Fruit fly (Drosophila melanogaster) whole organism, embryonic: ENCODE results near the gene CG2772.

Experiments used
- Adf1 ChIP-seq: fragments of 200-800 bp; sonication (Bioruptor generic); IDR thresholded peaks from 2 replicates; pipeline ENCODE4 v1.3.6; 2022; ENCODE audit warnings: missing biosample characterization, missing genetic modification characterization
- Atf6 ChIP-seq: fragments of 200-800 bp; sonication (Bioruptor generic); IDR thresholded peaks from 2 replicates; pipeline ENCODE4 v1.3.6; 2022; ENCODE audit warnings: missing biosample characterization, missing genetic modification characterization
- Bgb ChIP-seq: fragments of 200-800 bp; sonication (Bioruptor generic); IDR thresholded peaks from 2 replicates; pipeline ENCODE4 v1.3.6; 2022; ENCODE audit warnings: missing biosample characterization, missing genetic modification characterization; ENCODE audit not compliant: partially characterized antibody
- CG10147 ChIP-seq: fragments of 200-800 bp; sonication (Bioruptor generic); optimal IDR thresholded peaks from 2 replicates; lab custom pipeline; 2019; ENCODE audit warnings: missing biosample characterization, mild to moderate bottlenecking, missing genetic modification characterization, moderate library complexity
- CG10321 ChIP-seq: fragments of 200-800 bp; sonication (Bioruptor generic); IDR thresholded peaks from 2 replicates; pipeline ENCODE4 v1.3.6; 2022; ENCODE audit warnings: missing biosample characterization, missing genetic modification characterization
- CG10543 ChIP-seq: fragments of 200-800 bp; sonication (Bioruptor generic); optimal IDR thresholded peaks from 3 replicates; lab custom pipeline; 2017; ENCODE audit warnings: missing biosample characterization, mild to moderate bottlenecking, missing genetic modification characterization, moderate library complexity
- CG11398 ChIP-seq: fragments of 200-800 bp; sonication (Bioruptor generic); optimal IDR thresholded peaks from 2 replicates; lab custom pipeline; 2016; ENCODE audit warnings: missing biosample characterization, missing genetic modification characterization
- CG11456 ChIP-seq: fragments of 200-800 bp; sonication (Bioruptor generic); IDR thresholded peaks from 3 replicates; pipeline ENCODE4 v1.3.6; 2022; ENCODE audit warnings: missing biosample characterization, missing genetic modification characterization
- CG11560 ChIP-seq: fragments of 200-800 bp; sonication (Bioruptor generic); IDR thresholded peaks from 3 replicates; pipeline ENCODE4 v1.3.6; 2022; ENCODE audit warnings: missing biosample characterization, missing genetic modification characterization
- CG11723 ChIP-seq: fragments of 200-800 bp; sonication (Bioruptor generic); optimal IDR thresholded peaks from 2 replicates; lab custom pipeline; 2017; ENCODE audit warnings: missing biosample characterization, mild to moderate bottlenecking, missing genetic modification characterization
- CG12236 ChIP-seq: fragments of 200-800 bp; sonication (Bioruptor generic); optimal IDR thresholded peaks from 2 replicates; lab custom pipeline; 2016; ENCODE audit warnings: missing biosample characterization, missing genetic modification characterization
- CG12769 ChIP-seq: fragments of 200-800 bp; sonication (Bioruptor generic); optimal IDR thresholded peaks from 2 replicates; lab custom pipeline; 2019; ENCODE audit warnings: missing biosample characterization, mild to moderate bottlenecking, missing genetic modification characterization, moderate library complexity
- CG13624 ChIP-seq: fragments of 200-800 bp; sonication (Bioruptor generic); optimal IDR thresholded peaks from 2 replicates; lab custom pipeline; 2016; ENCODE audit warnings: missing biosample characterization, missing genetic modification characterization
- CG13775 ChIP-seq: fragments of 200-800 bp; sonication (Bioruptor generic); optimal IDR thresholded peaks from 3 replicates; lab custom pipeline; 2017; ENCODE audit warnings: missing biosample characterization, mild to moderate bottlenecking, missing genetic modification characterization
- CG1603 ChIP-seq: fragments of 200-800 bp; sonication (Bioruptor generic); optimal IDR thresholded peaks from 2 replicates; lab custom pipeline; 2019; ENCODE audit warnings: missing biosample characterization, mild to moderate bottlenecking, missing genetic modification characterization, moderate library complexity
- CG16779 ChIP-seq: fragments of 200-800 bp; sonication (Bioruptor generic); IDR thresholded peaks from 2 replicates; pipeline ENCODE4 v1.3.6; 2022; ENCODE audit warnings: missing biosample characterization, missing genetic modification characterization
- CG17568 ChIP-seq: fragments of 200-800 bp; sonication (Bioruptor generic); optimal IDR thresholded peaks from 2 replicates; lab custom pipeline; 2018; ENCODE audit warnings: missing biosample characterization, mild to moderate bottlenecking, missing genetic modification characterization, moderate library complexity
- CG17829 ChIP-seq: fragments of 200-800 bp; optimal IDR thresholded peaks from 2 replicates; lab custom pipeline; 2019; ENCODE audit warnings: missing biosample characterization, mild to moderate bottlenecking, missing genetic modification characterization, moderate library complexity
- CG3065 ChIP-seq: fragments of 200-800 bp; sonication (Bioruptor generic); optimal IDR thresholded peaks from 2 replicates; lab custom pipeline; 2016; ENCODE audit warnings: missing biosample characterization, missing genetic modification characterization
- CG32767 ChIP-seq: fragments of 200-800 bp; sonication (Bioruptor generic); IDR thresholded peaks from 2 replicates; pipeline ENCODE4 v1.3.6; 2022; ENCODE audit warnings: missing biosample characterization, missing genetic modification characterization
- CG32772 ChIP-seq: fragments of 200-800 bp; sonication (Bioruptor generic); IDR thresholded peaks from 2 replicates; pipeline ENCODE4 v1.3.6; 2022; ENCODE audit warnings: missing biosample characterization, missing genetic modification characterization
- CG34376 ChIP-seq: fragments of 200-800 bp; sonication (Bioruptor generic); optimal IDR thresholded peaks from 2 replicates; lab custom pipeline; 2018; ENCODE audit warnings: missing biosample characterization, mild to moderate bottlenecking, missing genetic modification characterization
- CG7745 ChIP-seq: fragments of 200-800 bp; sonication (Bioruptor generic); optimal IDR thresholded peaks from 2 replicates; lab custom pipeline; 2018; ENCODE audit warnings: missing biosample characterization, mild to moderate bottlenecking, missing genetic modification characterization, moderate library complexity
- CG8281 ChIP-seq: fragments of 200-800 bp; sonication (Bioruptor generic); optimal IDR thresholded peaks from 2 replicates; lab custom pipeline; 2018; ENCODE audit warnings: missing biosample characterization, mild to moderate bottlenecking, missing genetic modification characterization, moderate library complexity
- Dp ChIP-seq: fragments of 200-800 bp; sonication (Bioruptor generic); optimal IDR thresholded peaks from 2 replicates; lab custom pipeline; 2018; ENCODE audit warnings: missing biosample characterization, mild to moderate bottlenecking, missing genetic modification characterization, moderate library complexity
- E2f2 ChIP-seq: fragments of 200-800 bp; sonication (Bioruptor generic); IDR thresholded peaks from 2 replicates; pipeline ENCODE4 v1.3.6; 2022; ENCODE audit warnings: missing biosample characterization, missing genetic modification characterization
- Hey ChIP-seq: fragments of 200-800 bp; sonication (Bioruptor generic); optimal IDR thresholded peaks from 3 replicates; lab custom pipeline; 2018; ENCODE audit warnings: missing biosample characterization, mild to moderate bottlenecking, missing genetic modification characterization
- NFAT ChIP-seq: fragments of 200-800 bp; sonication (Bioruptor generic); IDR thresholded peaks from 2 replicates; pipeline ENCODE4 v1.3.6; 2022; ENCODE audit warnings: missing biosample characterization, missing genetic modification characterization
- Pdp1 ChIP-seq, 2 experiments: fragments of 200-800 bp; sonication (Bioruptor generic); optimal IDR thresholded peaks; 3 replicates each; lab custom pipeline; 2016; ENCODE audit warnings: missing biosample characterization in 2 of 2, missing genetic modification characterization in 2 of 2, mild to moderate bottlenecking in 1 of 2, moderate library complexity in 1 of 2
- Sry-β ChIP-seq: fragments of 200-800 bp; sonication (Bioruptor generic); optimal IDR thresholded peaks from 2 replicates; lab custom pipeline; 2018; ENCODE audit warnings: missing biosample characterization, mild to moderate bottlenecking, missing genetic modification characterization, moderate library complexity
- Vsx1 ChIP-seq: fragments of 200-800 bp; sonication (Bioruptor generic); optimal IDR thresholded peaks from 2 replicates; lab custom pipeline; 2017; ENCODE audit warnings: missing biosample characterization, mild to moderate bottlenecking, missing genetic modification characterization, missing genetic modification reagents
- Xbp1 ChIP-seq: fragments of 200-800 bp; sonication (Bioruptor generic); optimal IDR thresholded peaks from 3 replicates; lab custom pipeline; 2016; ENCODE audit warnings: missing biosample characterization, mild to moderate bottlenecking, missing genetic modification characterization
- ase ChIP-seq: fragments of 200-800 bp; sonication (Bioruptor generic); IDR thresholded peaks from 3 replicates; pipeline ENCODE4 v1.3.6; 2022; ENCODE audit warnings: missing biosample characterization, missing genetic modification characterization
- chinmo ChIP-seq: fragments of 200-800 bp; sonication (Bioruptor generic); IDR thresholded peaks from 4 replicates; pipeline ENCODE4 v1.3.6; 2022; ENCODE audit warnings: missing biosample characterization, missing genetic modification characterization; ENCODE audit not compliant: partially characterized antibody
- crol ChIP-seq: fragments of 200-800 bp; sonication (Bioruptor generic); IDR thresholded peaks from 2 replicates; pipeline ENCODE4 v1.3.6; 2022; ENCODE audit warnings: missing biosample characterization, missing genetic modification characterization
- eve ChIP-seq, 2 experiments: fragments of >200 bp; optimal IDR thresholded peaks; 2 replicates each; lab custom pipeline; 2017; ENCODE audit warnings: missing biosample characterization in 2 of 2, missing genetic modification characterization in 2 of 2
- gem ChIP-seq: fragments of 200-800 bp; sonication (Bioruptor generic); optimal IDR thresholded peaks from 2 replicates; lab custom pipeline; 2019; ENCODE audit warnings: missing biosample characterization, mild to moderate bottlenecking, missing genetic modification characterization, moderate library complexity
- gfzf ChIP-seq: fragments of 200-800 bp; sonication (Bioruptor generic); optimal IDR thresholded peaks from 2 replicates; lab custom pipeline; 2016; ENCODE audit warnings: missing biosample characterization, mild to moderate bottlenecking, missing genetic modification characterization, moderate library complexity
- gt ChIP-seq: fragments of 200-800 bp; sonication (Bioruptor generic); IDR thresholded peaks from 2 replicates; pipeline ENCODE4 v1.3.6; 2022; ENCODE audit warnings: missing biosample characterization, missing genetic modification characterization
- jumu ChIP-seq: fragments of 200-800 bp; sonication (Bioruptor generic); optimal IDR thresholded peaks from 3 replicates; lab custom pipeline; 2016; ENCODE audit warnings: missing biosample characterization, missing genetic modification characterization
- lab ChIP-seq: fragments of 200-800 bp; sonication (Bioruptor generic); optimal IDR thresholded peaks from 3 replicates; lab custom pipeline; 2017; ENCODE audit warnings: missing biosample characterization, missing genetic modification characterization, mild to moderate bottlenecking, moderate library complexity, missing genetic modification reagents
- nau ChIP-seq: fragments of 200-800 bp; sonication (Bioruptor generic); optimal IDR thresholded peaks from 3 replicates; lab custom pipeline; 2017; ENCODE audit warnings: missing biosample characterization, mild to moderate bottlenecking, missing genetic modification characterization, missing genetic modification reagents
- p53 ChIP-seq: fragments of 200-800 bp; sonication (Bioruptor generic); optimal IDR thresholded peaks from 2 replicates; lab custom pipeline; 2016; ENCODE audit warnings: missing biosample characterization, missing genetic modification characterization
- pros ChIP-seq: fragments of 200-800 bp; sonication (Bioruptor generic); optimal IDR thresholded peaks from 3 replicates; lab custom pipeline; 2019; ENCODE audit warnings: missing biosample characterization, mild to moderate bottlenecking, missing genetic modification characterization, moderate library complexity
- rib ChIP-seq: fragments of 200-800 bp; sonication (Bioruptor generic); IDR thresholded peaks from 2 replicates; pipeline ENCODE4 v1.3.6; 2022; ENCODE audit warnings: missing biosample characterization, missing genetic modification characterization
- sd ChIP-seq: fragments of 200-800 bp; sonication (Bioruptor generic); optimal IDR thresholded peaks from 3 replicates; lab custom pipeline; 2018; ENCODE audit warnings: missing biosample characterization, mild to moderate bottlenecking, missing genetic modification characterization, moderate library complexity
- sr ChIP-seq: fragments of 200-800 bp; sonication (Bioruptor generic); IDR thresholded peaks from 3 replicates; pipeline ENCODE4 v1.3.6; 2022; ENCODE audit warnings: missing biosample characterization, missing genetic modification characterization
- stwl ChIP-seq: fragments of 200-800 bp; sonication (Bioruptor generic); optimal IDR thresholded peaks from 3 replicates; lab custom pipeline; 2018; ENCODE audit warnings: missing biosample characterization, mild to moderate bottlenecking, missing genetic modification characterization, moderate library complexity
- trem ChIP-seq: fragments of 200-800 bp; optimal IDR thresholded peaks from 3 replicates; lab custom pipeline; 2019; ENCODE audit warnings: missing biosample characterization, mild to moderate bottlenecking, missing genetic modification characterization, moderate library complexity
- vvl ChIP-seq: fragments of 200-800 bp; sonication (Bioruptor generic); IDR thresholded peaks from 2 replicates; pipeline ENCODE4 v1.3.6; 2022; ENCODE audit warnings: missing biosample characterization, missing genetic modification characterization

Gene CG2772

DNA sequence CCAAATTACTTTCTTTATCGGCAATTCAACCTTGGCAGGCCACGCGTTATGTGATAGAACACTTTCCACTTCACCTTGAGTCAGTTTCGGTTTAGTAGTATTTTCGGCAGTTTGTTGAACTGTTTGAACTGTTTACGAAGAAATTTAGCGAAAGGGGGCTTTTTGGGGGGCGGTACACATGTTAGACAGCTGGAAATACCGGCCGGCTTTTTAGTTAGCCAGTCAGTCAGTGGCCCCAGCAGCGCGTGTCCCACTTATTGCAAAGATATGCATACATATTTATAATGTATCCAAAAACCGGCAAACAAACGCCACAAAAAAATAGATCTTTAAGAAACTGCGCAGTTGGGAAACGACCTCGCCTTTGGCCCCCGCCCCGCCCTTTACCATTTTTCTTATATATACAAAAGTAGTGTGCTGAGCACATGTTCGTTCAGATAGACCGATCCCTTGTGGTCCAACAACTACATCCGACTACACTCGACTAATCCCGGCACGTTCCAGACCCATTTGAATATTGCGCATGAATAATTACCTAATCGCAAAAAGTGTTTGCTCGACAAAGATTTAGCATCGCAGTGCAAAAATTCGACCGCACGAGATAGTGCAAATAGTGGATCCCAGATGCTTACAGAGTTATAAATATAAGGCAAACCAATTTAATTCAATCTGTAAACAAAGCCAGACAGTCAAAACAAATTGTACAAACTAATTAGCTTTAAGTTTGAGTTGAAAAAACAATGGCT lies 34.1 kb downstream of the CG2772 start (continued):
- TF ChIP-seq CG12769 (tag; lab: Kevin White, UChicago): peak; percentile 83
- TF ChIP-seq CG1603 (tag; lab: Kevin White, UChicago): no peak
- no peak for TF ChIP-seq CG11456 (GFP tag; lab: Robert Waterston, UW)
- no peak for TF ChIP-seq CG12236 (GFP tag; lab: Kevin White, UChicago)
- peak; percentile 11 for TF ChIP-seq CG34376 (GFP tag; lab: Kevin White, UChicago)
- peak; percentile 59 for TF ChIP-seq CG10543 (GFP tag; lab: Kevin White, UChicago)
- TF ChIP-seq pros (GFP tag; lab: Kevin White, UChicago): no peak
- TF ChIP-seq CG32767: peak; percentile 67; the same call in 1 of the 2 replicates
- TF ChIP-seq gfzf: no peak
- TF ChIP-seq CG3065 (GFP tag; lab: Kevin White, UChicago): no peak
- TF ChIP-seq p53 (GFP tag; lab: Kevin White, UChicago): no peak
- TF ChIP-seq Sry-β: no peak
- TF ChIP-seq CG10147 (GFP tag; lab: Kevin White, UChicago): no peak
- TF ChIP-seq Hey (tag; lab: Kevin White, UChicago): peak; percentile 56
- TF ChIP-seq sr (GFP tag; lab: Robert Waterston, UW): no peak
- TF ChIP-seq CG13775 (GFP tag; lab: Kevin White, UChicago): no peak
- peak; percentile 95 for TF ChIP-seq CG13624
- peak; percentile 14; the same call in 1 of the 2 replicates for TF ChIP-seq Adf1 (GFP tag; lab: Robert Waterston, UW)
- TF ChIP-seq NFAT (GFP tag; lab: Robert Waterston, UW): 0 out of 2 replicates have a peak, but pooled peaks have one; percentile 14
- TF ChIP-seq Xbp1: no peak
- peak; percentile 58 for TF ChIP-seq Atf6
- TF ChIP-seq sd (tag; lab: Kevin White, UChicago): peak; percentile 56
- TF ChIP-seq CG16779 (GFP tag; lab: Robert Waterston, UW): 0 out of 2 replicates have a peak, but pooled peaks have one; percentile 3
- TF ChIP-seq CG17568: no peak
- peak; percentile 66; the same call in 1 of the 2 replicates for TF ChIP-seq crol
- peak; percentile 2 for TF ChIP-seq nau (GFP tag; lab: Kevin White, UChicago)
- peak; percentile 19 for TF ChIP-seq lab
- TF ChIP-seq Pdp1 (GFP tag; optimal IDR thresholded peaks at IDR 0.05; lab: Kevin White, UChicago): peak in 1 of 2 experiments; percentile 26
- TF ChIP-seq rib (GFP tag; lab: Robert Waterston, UW): peak; percentile 49
- TF ChIP-seq Bgb (GFP tag; lab: Robert Waterston, UW): no peak

DNA sequence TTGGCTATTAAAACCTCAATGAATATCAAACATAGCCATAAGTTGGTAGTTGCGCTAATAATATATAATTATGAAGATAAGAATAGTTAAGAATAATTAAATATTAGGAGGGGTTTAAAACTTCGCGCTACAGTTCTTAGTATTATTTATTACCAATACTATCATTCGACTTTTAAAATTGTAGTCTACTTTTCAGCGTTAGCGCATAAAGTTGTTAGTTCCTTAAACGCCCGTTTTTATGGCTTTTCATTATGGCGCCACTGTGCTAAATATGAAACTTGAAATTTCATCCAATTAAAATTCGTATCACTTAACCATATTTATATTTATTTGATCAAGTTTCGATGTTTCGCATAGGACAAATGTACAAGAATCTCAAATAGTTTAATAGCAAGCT lies 34.6 kb downstream of the CG2772 start:
- no peak for TF ChIP-seq CG8281 (tag; lab: Kevin White, UChicago)
- no peak for TF ChIP-seq CG32772 (GFP tag; lab: Robert Waterston, UW)
- TF ChIP-seq CG11560: no peak
- no peak for TF ChIP-seq jumu (GFP tag; lab: Kevin White, UChicago)
- TF ChIP-seq gt (GFP tag; lab: Robert Waterston, UW): no peak
- no peak for TF ChIP-seq CG10321 (GFP tag; lab: Robert Waterston, UW)
- no peak for TF ChIP-seq CG11398
- TF ChIP-seq chinmo: peak; percentile 14; the same call in 1 of the 4 replicates
- 0 out of 2 replicates have a peak, but pooled peaks have one; percentile 11 for TF ChIP-seq vvl (GFP tag; lab: Robert Waterston, UW)
- TF ChIP-seq CG17829 (tag; lab: Kevin White, UChicago): peak; percentile 1
- peak; percentile 80 for TF ChIP-seq E2f2 (GFP tag; lab: Robert Waterston, UW)
- peak in 1 of 2 experiments; percentile 22 for TF ChIP-seq eve (GFP tag; optimal IDR thresholded peaks at IDR 0.05; lab: Kevin White, UChicago)
- TF ChIP-seq Vsx1: peak; percentile 20
- peak; percentile 35 for TF ChIP-seq trem (tag; lab: Kevin White, UChicago)
- TF ChIP-seq Dp (GFP tag; lab: Kevin White, UChicago): peak; percentile 49
- no peak for TF ChIP-seq CG7745
- no peak for TF ChIP-seq ase (GFP tag; lab: Robert Waterston, UW)
- peak; percentile 19 for TF ChIP-seq gem
- TF ChIP-seq CG11723 (GFP tag; lab: Kevin White, UChicago): no peak
- peak; percentile 49 for TF ChIP-seq stwl (tag; lab: Kevin White, UChicago)
- peak; percentile 2 for TF ChIP-seq CG1603 (tag; lab: Kevin White, UChicago)
